Fruit fly (Drosophila melanogaster) whole organism, embryonic: ENCODE measurements around the gene CG4313.

Experiments
- Adf1 ChIP-seq: fragments of 200-800 bp; sonication (Bioruptor generic); IDR thresholded peaks from 2 replicates; pipeline ENCODE4 v1.3.6; 2022; ENCODE audit warnings: missing biosample characterization, missing genetic modification characterization
- Aef1 ChIP-seq: fragments of 200-800 bp; sonication (Bioruptor generic); IDR thresholded peaks from 3 replicates; pipeline ENCODE4 v1.3.6; 2022; ENCODE audit warnings: missing biosample characterization, missing genetic modification characterization
- Atf-2 ChIP-seq: fragments of 200-800 bp; sonication (Bioruptor generic); optimal IDR thresholded peaks from 2 replicates; lab custom pipeline; 2016; ENCODE audit warnings: missing biosample characterization, missing genetic modification characterization
- Bdp1 ChIP-seq: fragments of 200-800 bp; sonication (Bioruptor generic); optimal IDR thresholded peaks from 3 replicates; lab custom pipeline; 2016; ENCODE audit warnings: missing biosample characterization, missing genetic modification characterization
- Bgb ChIP-seq: fragments of 200-800 bp; sonication (Bioruptor generic); IDR thresholded peaks from 2 replicates; pipeline ENCODE4 v1.3.6; 2022; ENCODE audit warnings: missing biosample characterization, missing genetic modification characterization; ENCODE audit not compliant: partially characterized antibody
- CG10654 ChIP-seq: fragments of 200-800 bp; sonication (Bioruptor generic); optimal IDR thresholded peaks from 2 replicates; lab custom pipeline; 2016; ENCODE audit warnings: missing biosample characterization, missing genetic modification characterization
- CG12219 ChIP-seq: fragments of 200-800 bp; sonication (Bioruptor generic); optimal IDR thresholded peaks from 3 replicates; lab custom pipeline; 2018; ENCODE audit warnings: missing biosample characterization, mild to moderate bottlenecking, missing genetic modification characterization
- CG13775 ChIP-seq: fragments of 200-800 bp; sonication (Bioruptor generic); optimal IDR thresholded peaks from 3 replicates; lab custom pipeline; 2017; ENCODE audit warnings: missing biosample characterization, mild to moderate bottlenecking, missing genetic modification characterization
- CG14965 ChIP-seq: fragments of 200-800 bp; sonication (Bioruptor generic); optimal IDR thresholded peaks from 2 replicates; lab custom pipeline; 2016; ENCODE audit warnings: missing biosample characterization, missing genetic modification characterization, borderline replicate concordance
- CG15514 ChIP-seq: fragments of 200-800 bp; sonication (Bioruptor generic); optimal IDR thresholded peaks from 3 replicates; lab custom pipeline; 2017; ENCODE audit warnings: missing biosample characterization, missing genetic modification characterization, mild to moderate bottlenecking, moderate library complexity, missing genetic modification reagents
- CG2199 ChIP-seq: fragments of 200-800 bp; sonication (Bioruptor generic); IDR thresholded peaks from 3 replicates; pipeline ENCODE4 v1.3.6; 2022; ENCODE audit warnings: missing biosample characterization, missing genetic modification characterization
- CG32532 ChIP-seq: fragments of 200-800 bp; sonication (Bioruptor generic); IDR thresholded peaks from 2 replicates; pipeline ENCODE4 v1.3.6; 2022; ENCODE audit warnings: missing biosample characterization, missing genetic modification characterization
- CG34224 ChIP-seq: fragments of 200-800 bp; sonication (Bioruptor generic); IDR thresholded peaks from 3 replicates; pipeline ENCODE4 v1.3.6; 2022; ENCODE audit warnings: missing biosample characterization, missing genetic modification characterization; ENCODE audit not compliant: partially characterized antibody
- CG34422 ChIP-seq: fragments of 200-800 bp; sonication (Bioruptor generic); IDR thresholded peaks from 3 replicates; pipeline ENCODE4 v1.3.6; 2022; ENCODE audit warnings: missing biosample characterization, missing genetic modification characterization
- CG4328 ChIP-seq: fragments of 200-800 bp; sonication (Bioruptor generic); optimal IDR thresholded peaks from 3 replicates; lab custom pipeline; 2017; ENCODE audit warnings: missing biosample characterization, missing genetic modification reagents, missing genetic modification characterization
- CG4360 ChIP-seq: fragments of 200-800 bp; sonication (Bioruptor generic); IDR thresholded peaks from 2 replicates; pipeline ENCODE4 v1.3.6; 2022; ENCODE audit warnings: missing biosample characterization, missing genetic modification characterization
- CG4617 ChIP-seq: fragments of 200-800 bp; sonication (Bioruptor generic); optimal IDR thresholded peaks from 3 replicates; lab custom pipeline; 2016; ENCODE audit warnings: missing biosample characterization, missing genetic modification characterization, borderline replicate concordance
- CG4854 ChIP-seq: fragments of 200-800 bp; sonication (Bioruptor generic); optimal IDR thresholded peaks from 2 replicates; lab custom pipeline; 2016; ENCODE audit warnings: missing biosample characterization, missing genetic modification characterization, inconsistent platforms
- CG7928 ChIP-seq: fragments of 200-800 bp; sonication (Bioruptor generic); optimal IDR thresholded peaks from 2 replicates; lab custom pipeline; 2017; ENCODE audit warnings: missing biosample characterization, mild to moderate bottlenecking, missing genetic modification characterization
- CHES-1-like ChIP-seq: fragments of 200-800 bp; sonication (Bioruptor generic); optimal IDR thresholded peaks from 2 replicates; lab custom pipeline; 2016; ENCODE audit warnings: missing biosample characterization, missing genetic modification characterization
- CoRest ChIP-seq: fragments of 200-800 bp; sonication (Bioruptor generic); optimal IDR thresholded peaks from 3 replicates; lab custom pipeline; 2018; ENCODE audit warnings: missing biosample characterization, mild to moderate bottlenecking, missing genetic modification characterization, moderate library complexity
- Deaf1 ChIP-seq: fragments of 200-800 bp; optimal IDR thresholded peaks from 3 replicates; lab custom pipeline; 2019; ENCODE audit warnings: missing biosample characterization, mild to moderate bottlenecking, missing genetic modification characterization, moderate library complexity
- Doc2 ChIP-seq: fragments of 200-800 bp; sonication (Bioruptor generic); IDR thresholded peaks from 2 replicates; pipeline ENCODE4 v1.3.6; 2022; ENCODE audit warnings: missing biosample characterization, missing genetic modification characterization
- Ets65A ChIP-seq: fragments of 200-800 bp; sonication (Bioruptor generic); peaks from one replicate; lab custom pipeline; 2016; ENCODE audit warnings: missing biosample characterization, missing genetic modification characterization
- Ets97D ChIP-seq: fragments of 200-800 bp; sonication (Bioruptor generic); optimal IDR thresholded peaks from 3 replicates; lab custom pipeline; 2016; ENCODE audit warnings: missing biosample characterization, missing genetic modification characterization
- Lhr ChIP-seq: fragments of 200-800 bp; sonication (Bioruptor generic); optimal IDR thresholded peaks from 3 replicates; lab custom pipeline; 2017; ENCODE audit warnings: mild to moderate bottlenecking, missing biosample characterization, missing genetic modification reagents, missing genetic modification characterization
- Med ChIP-seq: fragments of 200-800 bp; sonication (Bioruptor generic); peaks from one replicate; lab custom pipeline; 2016; ENCODE audit warnings: missing biosample characterization, missing genetic modification characterization, mild to moderate bottlenecking, inconsistent platforms, moderate library complexity
- Myb ChIP-seq: fragments of 200-800 bp; sonication (Bioruptor generic); optimal IDR thresholded peaks from 2 replicates; lab custom pipeline; 2016; ENCODE audit warnings: missing biosample characterization, missing genetic modification characterization
- Neu2 ChIP-seq: fragments of 200-800 bp; sonication (Bioruptor generic); optimal IDR thresholded peaks from 3 replicates; lab custom pipeline; 2016; ENCODE audit warnings: missing biosample characterization, missing genetic modification characterization, borderline replicate concordance
- Rx ChIP-seq: fragments of 200-800 bp; sonication (Bioruptor generic); IDR thresholded peaks from 2 replicates; pipeline ENCODE4 v1.3.6; 2022; ENCODE audit warnings: missing biosample characterization, missing genetic modification characterization
- Xrp1 ChIP-seq: fragments of 200-800 bp; sonication (Bioruptor generic); IDR thresholded peaks from 2 replicates; pipeline ENCODE4 v1.3.6; 2022; ENCODE audit warnings: missing biosample characterization, missing genetic modification characterization
- abd-A ChIP-seq: fragments of 200-800 bp; sonication (Bioruptor generic); optimal IDR thresholded peaks from 3 replicates; lab custom pipeline; 2019; ENCODE audit warnings: missing biosample characterization, mild to moderate bottlenecking, missing genetic modification characterization, moderate library complexity
- ac ChIP-seq: fragments of 200-800 bp; sonication (Bioruptor generic); optimal IDR thresholded peaks from 3 replicates; lab custom pipeline; 2017; ENCODE audit warnings: missing biosample characterization, mild to moderate bottlenecking, missing genetic modification characterization
- ap ChIP-seq: fragments of 200-800 bp; sonication (Bioruptor generic); IDR thresholded peaks from 2 replicates; pipeline ENCODE4 v1.3.6; 2022; ENCODE audit warnings: missing biosample characterization, missing genetic modification characterization
- cas ChIP-seq: fragments of 200-800 bp; sonication (Bioruptor generic); IDR thresholded peaks from 2 replicates; pipeline ENCODE4 v1.3.6; 2022; ENCODE audit warnings: missing biosample characterization, missing genetic modification characterization
- crol ChIP-seq: fragments of 200-800 bp; sonication (Bioruptor generic); IDR thresholded peaks from 2 replicates; pipeline ENCODE4 v1.3.6; 2022; ENCODE audit warnings: missing biosample characterization, missing genetic modification characterization
- disco-r ChIP-seq: fragments of 200-800 bp; sonication (Bioruptor generic); optimal IDR thresholded peaks from 2 replicates; lab custom pipeline; 2016; ENCODE audit warnings: missing biosample characterization, missing genetic modification characterization
- eve ChIP-seq, 2 experiments: fragments of >200 bp; optimal IDR thresholded peaks; 2 replicates each; lab custom pipeline; 2017; ENCODE audit warnings: missing biosample characterization in 2 of 2, missing genetic modification characterization in 2 of 2
- ewg ChIP-seq: fragments of 200-800 bp; sonication (Bioruptor generic); optimal IDR thresholded peaks from 3 replicates; lab custom pipeline; 2017; ENCODE audit warnings: mild to moderate bottlenecking, missing biosample characterization, missing genetic modification reagents, missing genetic modification characterization
- gcm2 ChIP-seq: fragments of 200-800 bp; sonication (Bioruptor generic); optimal IDR thresholded peaks from 2 replicates; lab custom pipeline; 2016; ENCODE audit warnings: missing biosample characterization, missing genetic modification characterization
- grn ChIP-seq: fragments of 200-800 bp; sonication (Bioruptor generic); optimal IDR thresholded peaks from 3 replicates; lab custom pipeline; 2017; ENCODE audit warnings: missing biosample characterization, missing genetic modification characterization
- hkb ChIP-seq, 2 experiments: fragments of 200-800 bp in 1 of 2; fragments of >200 bp in 1 of 2; sonication (Bioruptor generic) in 1 of 2; IDR thresholded peaks in 1 of 2; optimal IDR thresholded peaks in 1 of 2; 2 replicates each; pipeline versions ENCODE4 v1.3.6 to Lab custom; 2017 to 2022; ENCODE audit warnings: missing biosample characterization in 1 of 2, missing genetic modification characterization in 1 of 2
- nerfin-1 ChIP-seq: fragments of 200-800 bp; sonication (Bioruptor generic); optimal IDR thresholded peaks from 3 replicates; lab custom pipeline; 2019; ENCODE audit warnings: missing biosample characterization, mild to moderate bottlenecking, missing genetic modification characterization, moderate library complexity
- onecut ChIP-seq: fragments of 200-800 bp; sonication (Bioruptor generic); IDR thresholded peaks from 2 replicates; pipeline ENCODE4 v1.3.6; 2022; ENCODE audit warnings: missing biosample characterization, missing genetic modification characterization
- pan ChIP-seq, 4 experiments: fragments of >200 bp in 3 of 4; fragments of 200-800 bp in 1 of 4; sonication (Bioruptor generic) in 1 of 4; optimal IDR thresholded peaks in 3 of 4; IDR thresholded peaks in 1 of 4; 2 replicates each; pipeline versions ENCODE4 v1.3.6 to Lab custom; 2017 to 2022; ENCODE audit warnings: missing biosample characterization in 2 of 4, missing genetic modification characterization in 2 of 4, mixed read lengths in 1 of 4
- pum ChIP-seq: fragments of 200-800 bp; sonication (Bioruptor generic); optimal IDR thresholded peaks from 2 replicates; lab custom pipeline; 2016; ENCODE audit warnings: missing biosample characterization, missing genetic modification characterization
- run ChIP-seq: fragments of 200-800 bp; sonication (Bioruptor generic); optimal IDR thresholded peaks from 3 replicates; lab custom pipeline; 2018; ENCODE audit warnings: missing biosample characterization, mild to moderate bottlenecking, missing genetic modification characterization
- scrt ChIP-seq: fragments of 200-800 bp; sonication (Bioruptor generic); optimal IDR thresholded peaks from 2 replicates; lab custom pipeline; 2018; ENCODE audit warnings: missing biosample characterization, mild to moderate bottlenecking, missing genetic modification characterization, moderate library complexity
- tll ChIP-seq, 2 experiments: fragments of 200-800 bp in 1 of 2; fragments of >200 bp in 1 of 2; sonication (Bioruptor generic) in 1 of 2; optimal IDR thresholded peaks; 2 replicates each; lab custom pipeline; 2017 to 2019; ENCODE audit warnings: missing biosample characterization in 2 of 2, missing genetic modification characterization in 2 of 2, mild to moderate bottlenecking in 1 of 2, moderate library complexity in 1 of 2
- toy ChIP-seq: fragments of 200-800 bp; sonication (Bioruptor generic); IDR thresholded peaks from 2 replicates; pipeline ENCODE4 v1.3.6; 2022; ENCODE audit warnings: missing biosample characterization, missing genetic modification characterization

CG4313 gene

dm6 chrX:2081848-2082365, 40.2 kb downstream of the CG4313 start:
- 0 out of 3 replicates have a peak, but pooled peaks have one; percentile 12 for TF ChIP-seq CG34422 (GFP tag; lab: Robert Waterston, UW)
- TF ChIP-seq pan (optimal IDR thresholded peaks at IDR 0.05; lab: Kevin White, UChicago), result no peak
- TF ChIP-seq pan (GFP tag; optimal IDR thresholded peaks at IDR 0.05 in 1 of 2, IDR thresholded peaks at IDR 0.05 in 1 of 2), result no peak
- TF ChIP-seq disco-r, result no peak
- no peak for TF ChIP-seq CG2199
- no peak for TF ChIP-seq Atf-2 (GFP tag; lab: Kevin White, UChicago)
- TF ChIP-seq onecut (GFP tag; lab: Robert Waterston, UW), result peak; percentile 95
- TF ChIP-seq CG4328 (GFP tag; lab: Kevin White, UChicago), result no peak
- TF ChIP-seq abd-A, result peak; percentile 59
- peak; percentile 68 for TF ChIP-seq ewg (GFP tag; lab: Kevin White, UChicago)
- TF ChIP-seq scrt (GFP tag; lab: Kevin White, UChicago), result peak; percentile 63
- no peak for TF ChIP-seq CG4854
- peak; percentile 70 for TF ChIP-seq crol (GFP tag; lab: Robert Waterston, UW)
- TF ChIP-seq CG34224 (GFP tag; lab: Robert Waterston, UW), result no peak
- no peak for TF ChIP-seq pum (GFP tag; lab: Kevin White, UChicago)
- peak; percentile 44 for TF ChIP-seq nerfin-1 (tag; lab: Kevin White, UChicago)
- TF ChIP-seq Deaf1, result peak; percentile 23
- no peak for TF ChIP-seq Myb (GFP tag; lab: Kevin White, UChicago)
- TF ChIP-seq Bgb (GFP tag; lab: Robert Waterston, UW), result no peak
- no peak for TF ChIP-seq CG4617
- peak; percentile 9; the same call in 1 of the 2 replicates for TF ChIP-seq Adf1
- no peak for TF ChIP-seq Bdp1
- peak; percentile 12 for TF ChIP-seq Med (GFP tag; lab: Kevin White, UChicago)
- TF ChIP-seq Rx (GFP tag; lab: Robert Waterston, UW), result no peak
- TF ChIP-seq run (tag; lab: Kevin White, UChicago), result no peak
- TF ChIP-seq CG10654, result no peak
- no peak for TF ChIP-seq CoRest (tag; lab: Kevin White, UChicago)

- TF ChIP-seq cas (GFP tag; lab: Robert Waterston, UW) (no peak), Xrp1 (GFP tag; lab: Robert Waterston, UW) (peak; percentile 65), CG4360 (GFP tag; lab: Robert Waterston, UW) (no peak), CG14965 (GFP tag; lab: Kevin White, UChicago) (no peak), ap (GFP tag; lab: Robert Waterston, UW) (peak; percentile 26; the same call in 1 of the 2 replicates), CG7928 (GFP tag; lab: Kevin White, UChicago) (peak; percentile 55), CG13775 (GFP tag; lab: Kevin White, UChicago) (peak; percentile 43), gcm2 (GFP tag; lab: Kevin White, UChicago) (peak; percentile 33), hkb (optimal IDR thresholded peaks at IDR 0.05; lab: Kevin White, UChicago) (no peak), hkb (GFP tag; IDR thresholded peaks at IDR 0.05; lab: Robert Waterston, UW) (no peak; the same call in 1 of the 2 replicates), Aef1 (peak; percentile 53; the same call in 2 of the 3 replicates), Neu2 (no peak), grn (GFP tag; lab: Kevin White, UChicago) (no peak), CG32532 (peak; percentile 86), ac (GFP tag; lab: Kevin White, UChicago) (no peak), Doc2 (GFP tag; lab: Robert Waterston, UW) (no peak), CHES-1-like (GFP tag; lab: Kevin White, UChicago) (peak; percentile 22), CG12219 (peak; percentile 14), eve (GFP tag; optimal IDR thresholded peaks at IDR 0.05; lab: Kevin White, UChicago) (no peak), CG15514 (GFP tag; lab: Kevin White, UChicago) (peak; percentile 59), Lhr (GFP tag; lab: Kevin White, UChicago) (no peak), tll (GFP tag; optimal IDR thresholded peaks at IDR 0.05; lab: Kevin White, UChicago) (no peak), Ets65A (peak; percentile 92), Ets97D (GFP tag; lab: Kevin White, UChicago) (no peak), disco-r (no peak), toy (GFP tag; lab: Robert Waterston, UW) (peak; percentile 64; the same call in 1 of the 2 replicates), onecut (GFP tag; lab: Robert Waterston, UW) (no peak)
Observed at dm6 chrX:2083109-2083508, 41.4 kb downstream of the CG4313 start.
